ENCODE assay signal across 3 worm cellular contexts in genomic region chrIV:12605401-12605800, ce11.
TF ChIP-seq lines count a peak whose summit lies in the region.

Y55D9A.2 (minus strand) TSS chrIV:12605431.

TF ChIP-seq in whole organism, L1 larva, 84 proteins besides CTCF, POLR2A, EP300 and RAD21 (continued from another document and continues in another):
- TF ChIP-seq snu-23 (GFP tag; optimal IDR thresholded peaks at IDR 0.05; lab: Kevin White, UChicago) (peak; percentile 64), F16B12.6 (tag; optimal IDR thresholded peaks at IDR 0.05; lab: Kevin White, UChicago) (peak; percentile 13), ceh-8 (GFP tag; optimal IDR thresholded peaks at IDR 0.05; lab: Kevin White, UChicago) (no peak), tlp-1 (tag; optimal IDR thresholded peaks at IDR 0.05; lab: Kevin White, UChicago) (no peak), unc-30 (tag; optimal IDR thresholded peaks at IDR 0.05; lab: Kevin White, UChicago) (no peak), ets-5 (GFP tag; IDR thresholded peaks at IDR 0.05; lab: Robert Waterston, UW) (no peak), lsy-2 (tag; optimal IDR thresholded peaks at IDR 0.05; lab: Kevin White, UChicago) (peak; percentile 52 to 71), zip-4 (GFP tag; optimal IDR thresholded peaks at IDR 0.05; lab: Kevin White, UChicago) (no peak), elt-2 (tag; optimal IDR thresholded peaks at IDR 0.05; lab: Kevin White, UChicago) (no peak), ceh-90 (tag; optimal IDR thresholded peaks at IDR 0.05; lab: Kevin White, UChicago) (peak; percentile 2), mdl-1 (tag; optimal IDR thresholded peaks at IDR 0.05; lab: Kevin White, UChicago) (no peak), fos-1 (tag; optimal IDR thresholded peaks at IDR 0.05; lab: Kevin White, UChicago) (no peak), nhr-20 (tag; optimal IDR thresholded peaks at IDR 0.05; lab: Kevin White, UChicago) (peak; percentile 17), hlh-4 (tag; optimal IDR thresholded peaks at IDR 0.05; lab: Kevin White, UChicago) (no peak), ama-1 (optimal IDR thresholded peaks at IDR 0.05; lab: Kevin White, UChicago) (no peak), nhr-28 (tag; optimal IDR thresholded peaks at IDR 0.05; lab: Kevin White, UChicago) (no peak), ztf-11 (tag; optimal IDR thresholded peaks at IDR 0.05; lab: Kevin White, UChicago) (peak in 1 of 2 experiments; percentile 12), lin-39 (tag; optimal IDR thresholded peaks at IDR 0.05; lab: Kevin White, UChicago) (no peak), aly-2 (tag; optimal IDR thresholded peaks at IDR 0.05; lab: Kevin White, UChicago) (peak; percentile 75), nhr-11 (tag; optimal IDR thresholded peaks at IDR 0.05; lab: Kevin White, UChicago) (no peak), pax-3 (tag; optimal IDR thresholded peaks at IDR 0.05; lab: Kevin White, UChicago) (no peak), nhr-19 (GFP tag; conservative IDR thresholded peaks at IDR 0.05; lab: Robert Waterston, UW) (no peak; the same call in 1 of the 2 replicates), C04F5.9 (tag; optimal IDR thresholded peaks at IDR 0.05; lab: Kevin White, UChicago) (no peak), hlh-17 (GFP tag; optimal IDR thresholded peaks at IDR 0.05; lab: Kevin White, UChicago; ENCODE audit: borderline replicate concordance) (no peak), xbp-1 (tag; optimal IDR thresholded peaks at IDR 0.05; lab: Kevin White, UChicago) (peak; percentile 56), egl-27 (tag; optimal IDR thresholded peaks at IDR 0.05; lab: Kevin White, UChicago) (no peak), mep-1 (tag; optimal IDR thresholded peaks at IDR 0.05; lab: Kevin White, UChicago) (peak; percentile 71), unc-62 (GFP tag; optimal IDR thresholded peaks at IDR 0.05; lab: Kevin White, UChicago) (no peak), rnt-1 (tag; optimal IDR thresholded peaks at IDR 0.05; lab: Kevin White, UChicago) (no peak), unc-98 (GFP tag; IDR thresholded peaks at IDR 0.05; lab: Robert Waterston, UW) (no peak), lin-35 (GFP tag; optimal IDR thresholded peaks at IDR 0.05; lab: Kevin White, UChicago) (peak; percentile 37 to 47), fkh-4 (tag; optimal IDR thresholded peaks at IDR 0.05; lab: Kevin White, UChicago; ENCODE audit: borderline replicate concordance) (no peak), nhr-77 (tag; optimal IDR thresholded peaks at IDR 0.05; lab: Kevin White, UChicago) (peak; percentile 18), lin-15B (tag; optimal IDR thresholded peaks at IDR 0.05; lab: Kevin White, UChicago) (peak; percentile 55), ces-1 (GFP tag; optimal IDR thresholded peaks at IDR 0.05; lab: Kevin White, UChicago) (no peak), blmp-1 (tag; optimal IDR thresholded peaks at IDR 0.05; lab: Kevin White, UChicago) (no peak), tbx-2 (tag; optimal IDR thresholded peaks at IDR 0.05; lab: Kevin White, UChicago) (peak; percentile 45), sptf-1 (tag; optimal IDR thresholded peaks at IDR 0.05; lab: Kevin White, UChicago) (no peak), pag-3 (tag; optimal IDR thresholded peaks at IDR 0.05; lab: Kevin White, UChicago; ENCODE audit: borderline replicate concordance, insufficient read depth) (no peak), C16A3.4 (tag; optimal IDR thresholded peaks at IDR 0.05; lab: Kevin White, UChicago) (no peak), vab-15 (tag; optimal IDR thresholded peaks at IDR 0.05; lab: Kevin White, UChicago) (peak; percentile 53), Y116A8C.19 (tag; optimal IDR thresholded peaks at IDR 0.05; lab: Kevin White, UChicago; ENCODE audit: borderline replicate concordance) (no peak), lir-3 (tag; optimal IDR thresholded peaks at IDR 0.05; lab: Kevin White, UChicago; ENCODE audit: poor library complexity) (no peak), sup-37 (GFP tag; optimal IDR thresholded peaks at IDR 0.05; lab: Kevin White, UChicago) (no peak)

TF ChIP-seq in whole organism, L2 larva, 48 proteins besides CTCF, POLR2A, EP300 and RAD21 (continued from another document):
- peak; percentile 29 for TF ChIP-seq fos-1 (tag; optimal IDR thresholded peaks at IDR 0.05; lab: Kevin White, UChicago)
- no peak for TF ChIP-seq nhr-237 (tag; optimal IDR thresholded peaks at IDR 0.05; lab: Kevin White, UChicago)
- TF ChIP-seq ama-1 (optimal IDR thresholded peaks at IDR 0.05; lab: Kevin White, UChicago), result no peak
- TF ChIP-seq nhr-129 (tag; optimal IDR thresholded peaks at IDR 0.05; lab: Kevin White, UChicago), result no peak
- TF ChIP-seq snpc-4 (tag; optimal IDR thresholded peaks at IDR 0.05; lab: Kevin White, UChicago), result no peak
- TF ChIP-seq nhr-10 (tag; optimal IDR thresholded peaks at IDR 0.05; lab: Kevin White, UChicago), result no peak
- TF ChIP-seq Y55F3AM.14 (GFP tag; optimal IDR thresholded peaks at IDR 0.05; lab: Kevin White, UChicago), result no peak
- TF ChIP-seq unc-62 (GFP tag; optimal IDR thresholded peaks at IDR 0.05; lab: Kevin White, UChicago), result no peak
- TF ChIP-seq lsy-2 (tag; optimal IDR thresholded peaks at IDR 0.05; lab: Kevin White, UChicago), result peak in 1 of 2 experiments; percentile 67
- TF ChIP-seq peb-1 (tag; optimal IDR thresholded peaks at IDR 0.05; lab: Kevin White, UChicago), result no peak
- TF ChIP-seq nhr-77 (tag; optimal IDR thresholded peaks at IDR 0.05; lab: Kevin White, UChicago), result no peak
- no peak for TF ChIP-seq unc-39 (tag; optimal IDR thresholded peaks at IDR 0.05; lab: Kevin White, UChicago)
- no peak for TF ChIP-seq sma-3 (GFP tag; optimal IDR thresholded peaks at IDR 0.05; lab: Kevin White, UChicago)
- no peak for TF ChIP-seq ceh-16 (tag; optimal IDR thresholded peaks at IDR 0.05; lab: Kevin White, UChicago)
- peak; percentile 50 for TF ChIP-seq C34F6.9 (tag; optimal IDR thresholded peaks at IDR 0.05; lab: Kevin White, UChicago)
TF ChIP-seq in whole organism, L2 larva: peak in this region for 5.

TF ChIP-seq in whole organism, L4 larva, 104 proteins besides CTCF, POLR2A, EP300 and RAD21 (continued from another document):
- TF ChIP-seq T20F7.1 (GFP tag; optimal IDR thresholded peaks at IDR 0.05; lab: Kevin White, UChicago) (peak; percentile 60), nhr-77 (tag; optimal IDR thresholded peaks at IDR 0.05; lab: Kevin White, UChicago) (peak; percentile 22), daf-16 (GFP tag; optimal IDR thresholded peaks at IDR 0.05; lab: Kevin White, UChicago) (no peak), daf-16 (tag; optimal IDR thresholded peaks at IDR 0.05; lab: Kevin White, UChicago) (peak; percentile 9), mes-2 (tag; optimal IDR thresholded peaks at IDR 0.05; lab: Kevin White, UChicago; ENCODE audit: poor library complexity, severe bottlenecking) (peak; percentile 70)
TF ChIP-seq in whole organism, L4 larva: peak in this region for 9.
